Worm (Caenorhabditis elegans) whole organism, L3 larva: Measurements from ENCODE around the gene ttll-4.
A peak's percentile ranks its signal among the peaks of the same experiment; 100 is the strongest.

Source experiments
- ZK546.5 ChIP-seq: sonication (generic microtip); optimal IDR thresholded peaks from 2 replicates; lab custom pipeline; 2017; ENCODE audit warnings: missing biosample characterization, missing genetic modification characterization
- aly-2 ChIP-seq: fragments of 150-350 bp; optimal IDR thresholded peaks from 2 replicates; lab custom pipeline; 2014; ENCODE audit warnings: missing biosample characterization, missing genetic modification characterization
- ama-1 ChIP-seq: fragments of 150-350 bp; optimal IDR thresholded peaks from 2 replicates; lab custom pipeline; 2018
- egl-27 ChIP-seq: sonication (generic microtip); optimal IDR thresholded peaks from 4 replicates; lab custom pipeline; 2017; ENCODE audit warnings: missing biosample characterization, missing genetic modification reagents, missing genetic modification characterization
- elt-2 ChIP-seq: sonication (generic microtip); optimal IDR thresholded peaks from 2 replicates; lab custom pipeline; 2016; ENCODE audit warnings: missing genetic modification reagents, mild to moderate bottlenecking, missing genetic modification characterization, missing compliant biosample characterization
- lin-15B ChIP-seq: fragments of 150-350 bp; optimal IDR thresholded peaks from 2 replicates; lab custom pipeline; 2014; ENCODE audit warnings: missing biosample characterization, missing genetic modification characterization
- lin-39 ChIP-seq: fragments of 150-350 bp; optimal IDR thresholded peaks from 2 replicates; lab custom pipeline; 2018; ENCODE audit warnings: missing biosample characterization, missing genetic modification reagents, missing genetic modification characterization
- mdl-1 ChIP-seq: fragments of 150-350 bp; optimal IDR thresholded peaks from 2 replicates; lab custom pipeline; 2014; ENCODE audit warnings: missing biosample characterization, missing genetic modification characterization
- nhr-11 ChIP-seq: fragments of 150-350 bp; optimal IDR thresholded peaks from 2 replicates; lab custom pipeline; 2014; ENCODE audit warnings: missing biosample characterization, missing genetic modification characterization
- nhr-25 ChIP-seq: sonication (generic microtip); optimal IDR thresholded peaks from 2 replicates; lab custom pipeline; 2017; ENCODE audit warnings: missing biosample characterization, missing genetic modification characterization
- pha-4 ChIP-seq: fragments of 150-350 bp; optimal IDR thresholded peaks from 2 replicates; lab custom pipeline; 2014; ENCODE audit warnings: missing biosample characterization, missing genetic modification reagents, missing genetic modification characterization
- snpc-4 ChIP-seq: fragments of 150-350 bp; optimal IDR thresholded peaks from 2 replicates; lab custom pipeline; 2014; ENCODE audit warnings: missing biosample characterization, missing genetic modification characterization
- unc-39 ChIP-seq: sonication (generic microtip); optimal IDR thresholded peaks from 4 replicates; lab custom pipeline; 2017; ENCODE audit warnings: missing biosample characterization, missing genetic modification characterization
- unc-62 ChIP-seq: fragments of 150-350 bp; sonication (generic microtip); optimal IDR thresholded peaks from 4 replicates; lab custom pipeline; 2014; ENCODE audit warnings: missing biosample characterization, missing genetic modification reagents, missing genetic modification characterization

- no peak for TF ChIP-seq ZK546.5 (tag; lab: Kevin White, UChicago)
- TF ChIP-seq unc-62 (GFP tag; lab: Kevin White, UChicago): no peak
- peak; percentile 28 for TF ChIP-seq ama-1 (lab: Kevin White, UChicago)
- no peak for TF ChIP-seq aly-2 (tag; lab: Kevin White, UChicago)
- no peak for TF ChIP-seq mdl-1 (tag; lab: Kevin White, UChicago)
- TF ChIP-seq lin-39: peak; percentile 74
- no peak for TF ChIP-seq snpc-4
- TF ChIP-seq unc-39 (tag; lab: Kevin White, UChicago): no peak
- no peak for TF ChIP-seq egl-27 (tag; lab: Kevin White, UChicago)
- no peak for TF ChIP-seq nhr-25 (tag; lab: Kevin White, UChicago)
- TF ChIP-seq elt-2 (tag; lab: Kevin White, UChicago): no peak
- TF ChIP-seq nhr-11 (tag; lab: Kevin White, UChicago): no peak
- TF ChIP-seq pha-4 (tag; lab: Kevin White, UChicago): no peak
- no peak for TF ChIP-seq lin-15B (tag; lab: Kevin White, UChicago)
Observed at ce11 chrIII:10151719-10152118, 27.7 kb downstream of the ttll-4 start.
